Worm (Caenorhabditis elegans): ENCODE measurements around the gene dyn-1.
A peak's percentile ranks its signal among the peaks of the same experiment; 100 is the strongest.

ce11 chrX:15554910-15555309, 13.8 kb upstream of the dyn-1 start:
- no peak for TF ChIP-seq aly-2 (tag; optimal IDR thresholded peaks at IDR 0.05)
- no peak for TF ChIP-seq ztf-11 (tag; optimal IDR thresholded peaks at IDR 0.05)
- peak; percentile 26 for TF ChIP-seq nfya-1 (tag; optimal IDR thresholded peaks at IDR 0.05; ENCODE audit: insufficient read depth)
- no peak for TF ChIP-seq nhr-12 (tag; optimal IDR thresholded peaks at IDR 0.05)

All from whole organism, L3 larva.